Fruit fly (Drosophila melanogaster) Kc167 (cell line): Measurements from ENCODE around the gene CecC.

ENCODE experiments used
- h ChIP-seq: fragments of >200 bp; optimal IDR thresholded peaks from 3 replicates; lab custom pipeline; 2018; ENCODE audit warnings: missing external identifiers
- psq ChIP-seq: fragments of >200 bp; optimal IDR thresholded peaks from 2 replicates; lab custom pipeline; 2017; ENCODE audit warnings: missing external identifiers

- no peak for TF ChIP-seq psq (lab: Kevin White, UChicago)
- no peak for TF ChIP-seq h (lab: Kevin White, UChicago)
These were observed 42.7 kb downstream of the CecC start for dm6 chr3R:30258991-30259351.
